Worm (Caenorhabditis elegans) whole organism, mixed stage, embryonic: ENCODE data around the gene twk-44.

Experiments
- M03D4.4 ChIP-seq: sonication (generic microtip); optimal IDR thresholded peaks from 2 replicates; lab custom pipeline; 2017; ENCODE audit warnings: mild to moderate bottlenecking, missing genetic modification characterization, missing compliant biosample characterization
- bed-3 ChIP-seq: fragments of 200-800 bp; sonication (Bioruptor generic); optimal IDR thresholded peaks from 3 replicates; lab custom pipeline; 2018; ENCODE audit warnings: mild to moderate bottlenecking, missing genetic modification characterization, moderate library complexity, missing compliant biosample characterization
- blmp-1 ChIP-seq: fragments of 150-350 bp; optimal IDR thresholded peaks from 2 replicates; lab custom pipeline; 2014; ENCODE audit warnings: missing biosample characterization, missing genetic modification characterization
- ceh-39 ChIP-seq: fragments of 150-350 bp; optimal IDR thresholded peaks from 2 replicates; lab custom pipeline; 2014; ENCODE audit warnings: missing biosample characterization, missing genetic modification characterization
- ceh-43 ChIP-seq: fragments of 200-800 bp; sonication (Bioruptor generic); optimal IDR thresholded peaks from 2 replicates; lab custom pipeline; 2018; ENCODE audit warnings: mild to moderate bottlenecking, missing genetic modification characterization, moderate library complexity, missing compliant biosample characterization
- ceh-83 ChIP-seq: fragments of 200-800 bp; sonication (Bioruptor generic); optimal IDR thresholded peaks from 2 replicates; lab custom pipeline; 2018; ENCODE audit warnings: mild to moderate bottlenecking, missing genetic modification characterization, missing compliant biosample characterization
- ces-1 ChIP-seq: fragments of 150-350 bp; optimal IDR thresholded peaks from 2 replicates; lab custom pipeline; 2014; ENCODE audit warnings: missing biosample characterization, missing genetic modification reagents, missing genetic modification characterization
- cnd-1 ChIP-seq: fragments of 200-800 bp; sonication (Bioruptor generic); optimal IDR thresholded peaks from 2 replicates; lab custom pipeline; 2018; ENCODE audit warnings: mild to moderate bottlenecking, missing genetic modification characterization, missing compliant biosample characterization
- drap-1 ChIP-seq: fragments of 200-800 bp; sonication (Bioruptor generic); optimal IDR thresholded peaks from 3 replicates; lab custom pipeline; 2018; ENCODE audit warnings: mild to moderate bottlenecking, missing genetic modification characterization, missing compliant biosample characterization
- elt-1 ChIP-seq: sonication (generic microtip); optimal IDR thresholded peaks from 2 replicates; lab custom pipeline; 2017; ENCODE audit warnings: missing genetic modification characterization, mild to moderate bottlenecking, missing compliant biosample characterization, antibody characterized with exemption, moderate library complexity, borderline replicate concordance; ENCODE audit not compliant: insufficient read depth
- elt-3 ChIP-seq: fragments of 150-350 bp; optimal IDR thresholded peaks from 2 replicates; lab custom pipeline; 2014; ENCODE audit warnings: missing biosample characterization, missing genetic modification characterization
- flh-1 ChIP-seq: fragments of 200-800 bp; sonication (Bioruptor generic); optimal IDR thresholded peaks from 2 replicates; lab custom pipeline; 2018; ENCODE audit warnings: mild to moderate bottlenecking, missing genetic modification characterization, moderate library complexity, missing compliant biosample characterization
- ham-2 ChIP-seq: fragments of 200-800 bp; sonication (Bioruptor generic); optimal IDR thresholded peaks from 2 replicates; lab custom pipeline; 2018; ENCODE audit warnings: mild to moderate bottlenecking, missing genetic modification characterization, missing compliant biosample characterization
- hlh-1 ChIP-seq: fragments of 150-350 bp; optimal IDR thresholded peaks from 2 replicates; lab custom pipeline; 2014; ENCODE audit warnings: missing biosample characterization, missing genetic modification reagents, missing genetic modification characterization
- lin-13 ChIP-seq: fragments of 150-350 bp; optimal IDR thresholded peaks from 2 replicates; lab custom pipeline; 2014; ENCODE audit warnings: missing biosample characterization, missing genetic modification characterization
- lin-32 ChIP-seq: fragments of 200-800 bp; sonication (Bioruptor generic); optimal IDR thresholded peaks from 2 replicates; lab custom pipeline; 2018; ENCODE audit warnings: mild to moderate bottlenecking, missing genetic modification characterization, missing compliant biosample characterization
- lsy-2 ChIP-seq: fragments of 150-350 bp; optimal IDR thresholded peaks from 2 replicates; lab custom pipeline; 2014; ENCODE audit warnings: missing biosample characterization, missing genetic modification characterization
- mab-5 ChIP-seq: fragments of 150-350 bp; optimal IDR thresholded peaks from 2 replicates; lab custom pipeline; 2014; ENCODE audit warnings: missing biosample characterization, missing genetic modification characterization
- mep-1 ChIP-seq: fragments of 150-350 bp; optimal IDR thresholded peaks from 2 replicates; lab custom pipeline; 2017; ENCODE audit warnings: missing biosample characterization, missing genetic modification reagents, missing genetic modification characterization, inconsistent platforms
- mls-2 ChIP-seq: sonication (generic microtip); optimal IDR thresholded peaks from 2 replicates; lab custom pipeline; 2016; ENCODE audit warnings: mild to moderate bottlenecking, missing genetic modification characterization, moderate library complexity, missing compliant biosample characterization
- nhr-12 ChIP-seq: fragments of 150-350 bp; optimal IDR thresholded peaks from 2 replicates; lab custom pipeline; 2014; ENCODE audit warnings: missing biosample characterization, missing genetic modification characterization
- nhr-2 ChIP-seq: fragments of 150-350 bp; optimal IDR thresholded peaks from 2 replicates; lab custom pipeline; 2014; ENCODE audit warnings: missing biosample characterization, missing genetic modification characterization
- nhr-237 ChIP-seq: fragments of 150-350 bp; optimal IDR thresholded peaks from 2 replicates; lab custom pipeline; 2014; ENCODE audit warnings: missing biosample characterization, missing genetic modification characterization
- nhr-28 ChIP-seq: fragments of 150-350 bp; optimal IDR thresholded peaks from 2 replicates; lab custom pipeline; 2014; ENCODE audit warnings: missing biosample characterization, missing genetic modification characterization
- nhr-76 ChIP-seq: sonication (generic microtip); optimal IDR thresholded peaks from 2 replicates; lab custom pipeline; 2017; ENCODE audit warnings: missing biosample characterization, missing genetic modification characterization
- pha-4 ChIP-seq: fragments of 150-350 bp; optimal IDR thresholded peaks from 2 replicates; lab custom pipeline; 2018; ENCODE audit warnings: missing biosample characterization, missing genetic modification reagents, missing genetic modification characterization
- sem-2 ChIP-seq: fragments of 200-800 bp; sonication (Bioruptor generic); optimal IDR thresholded peaks from 2 replicates; lab custom pipeline; 2018; ENCODE audit warnings: mild to moderate bottlenecking, missing genetic modification characterization, missing compliant biosample characterization
- snpc-4 ChIP-seq: fragments of 150-350 bp; optimal IDR thresholded peaks from 2 replicates; lab custom pipeline; 2014; ENCODE audit warnings: missing biosample characterization, missing genetic modification characterization
- sptf-1 ChIP-seq: sonication (generic microtip); optimal IDR thresholded peaks from 2 replicates; lab custom pipeline; 2017; ENCODE audit warnings: mild to moderate bottlenecking, missing genetic modification characterization, moderate library complexity, missing compliant biosample characterization
- tbx-8 ChIP-seq: fragments of 200-800 bp; sonication (Bioruptor generic); optimal IDR thresholded peaks from 2 replicates; lab custom pipeline; 2018; ENCODE audit warnings: mild to moderate bottlenecking, missing genetic modification characterization, moderate library complexity, missing compliant biosample characterization
- unc-120 ChIP-seq: sonication (generic microtip); optimal IDR thresholded peaks from 2 replicates; lab custom pipeline; 2017; ENCODE audit warnings: missing genetic modification characterization, missing compliant biosample characterization; ENCODE audit not compliant: poor library complexity, severe bottlenecking
- unc-39 ChIP-seq: fragments of 150-350 bp; optimal IDR thresholded peaks from 2 replicates; lab custom pipeline; 2014; ENCODE audit warnings: missing biosample characterization, missing genetic modification characterization
- unc-62 ChIP-seq: fragments of 150-350 bp; optimal IDR thresholded peaks from 2 replicates; lab custom pipeline; 2014; ENCODE audit warnings: missing biosample characterization, missing genetic modification reagents, missing genetic modification characterization
- zip-8 ChIP-seq: fragments of 150-350 bp; optimal IDR thresholded peaks from 2 replicates; lab custom pipeline; 2014; ENCODE audit warnings: missing biosample characterization, missing genetic modification characterization
- ztf-11 ChIP-seq: fragments of 150-350 bp; optimal IDR thresholded peaks from 2 replicates; lab custom pipeline; 2014; ENCODE audit warnings: missing biosample characterization, missing genetic modification characterization

Gene twk-44

ce11 chrX:11605766-11606490 is 21.0 kb downstream of the twk-44 start:
- TF ChIP-seq lsy-2 (tag; lab: Kevin White, UChicago) (peak; percentile 86), mep-1 (peak; percentile 97), lin-32 (peak; percentile 83), snpc-4 (no peak), cnd-1 (tag; lab: Kevin White, UChicago) (peak; percentile 97), ceh-83 (peak; percentile 97), unc-120 (peak; percentile 100), mab-5 (tag; lab: Kevin White, UChicago) (no peak), flh-1 (peak; percentile 95), ham-2 (GFP tag; lab: Kevin White, UChicago) (peak; percentile 97), unc-39 (peak; percentile 95), M03D4.4 (tag; lab: Kevin White, UChicago) (peak; percentile 98), ceh-43 (peak; percentile 97), mls-2 (tag; lab: Kevin White, UChicago) (peak; percentile 99), ztf-11 (tag; lab: Kevin White, UChicago) (peak; percentile 94), sem-2 (GFP tag; lab: Kevin White, UChicago) (peak; percentile 83), lin-13 (tag; lab: Kevin White, UChicago) (peak; percentile 97), nhr-12 (peak; percentile 81), zip-8 (no peak), nhr-2 (tag; lab: Kevin White, UChicago) (peak; percentile 59), nhr-76 (no peak), bed-3 (GFP tag; lab: Kevin White, UChicago) (peak; percentile 96), hlh-1 (peak; percentile 72), drap-1 (GFP tag; lab: Kevin White, UChicago) (peak; percentile 95), unc-62 (GFP tag; lab: Kevin White, UChicago) (peak; percentile 96), blmp-1 (tag; lab: Kevin White, UChicago) (peak; percentile 89), nhr-237 (peak; percentile 98), elt-3 (tag; lab: Kevin White, UChicago) (peak; percentile 84), ceh-39 (tag; lab: Kevin White, UChicago) (peak; percentile 87), nhr-28 (tag; lab: Kevin White, UChicago) (peak; percentile 76), elt-1 (tag; lab: Kevin White, UChicago) (peak; percentile 11), ces-1 (peak; percentile 82), sptf-1 (tag; lab: Kevin White, UChicago) (peak; percentile 99), tbx-8 (GFP tag; lab: Kevin White, UChicago) (peak; percentile 99), pha-4 (tag; lab: Kevin White, UChicago) (peak; percentile 80)

DNA sequence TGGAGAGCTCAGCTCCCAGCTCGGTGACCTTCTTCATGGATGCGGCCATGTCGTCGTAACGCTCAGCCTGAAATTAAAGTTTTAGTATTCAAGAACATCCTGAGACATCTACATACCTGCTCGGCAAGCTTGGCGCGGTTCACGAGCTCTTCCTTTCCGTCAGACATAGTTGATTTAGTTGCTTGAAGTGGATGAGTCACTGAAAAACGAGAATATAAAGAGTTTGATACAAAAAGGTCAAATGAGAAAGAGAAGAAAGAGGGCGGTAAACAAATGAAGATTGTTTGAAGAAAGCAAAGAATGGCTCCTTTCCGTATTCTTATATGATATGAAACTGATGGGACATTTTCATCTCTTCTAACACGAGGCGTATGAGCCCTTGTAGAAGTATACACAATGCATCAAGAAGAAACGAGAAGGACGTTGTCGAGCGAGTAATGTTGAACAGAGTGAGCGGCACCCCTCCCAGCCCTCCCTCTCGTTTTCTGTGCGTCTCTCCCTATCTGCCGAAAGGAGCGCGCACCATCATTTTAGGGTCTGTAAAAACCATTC is 21.6 kb downstream of the twk-44 start, which contains the start of gene ftt-2:
Gene ftt-2, minus strand, starts transcription at position 206 of the 552 bp plus-strand sequence.
- TF ChIP-seq lin-32: no peak
- no peak for TF ChIP-seq nhr-28 (tag; lab: Kevin White, UChicago)
- no peak for TF ChIP-seq zip-8
- no peak for TF ChIP-seq tbx-8 (GFP tag; lab: Kevin White, UChicago)
- TF ChIP-seq mls-2 (tag; lab: Kevin White, UChicago): no peak
- TF ChIP-seq ztf-11 (tag; lab: Kevin White, UChicago): no peak
- no peak for TF ChIP-seq nhr-237
- TF ChIP-seq M03D4.4 (tag; lab: Kevin White, UChicago): no peak
- TF ChIP-seq blmp-1 (tag; lab: Kevin White, UChicago): no peak
- TF ChIP-seq hlh-1: no peak
- TF ChIP-seq flh-1: no peak
- no peak for TF ChIP-seq nhr-76
- no peak for TF ChIP-seq elt-1 (tag; lab: Kevin White, UChicago)
- no peak for TF ChIP-seq lin-13 (tag; lab: Kevin White, UChicago)
